Fruit fly (Drosophila melanogaster) whole organism, wandering third instar larva: ENCODE data around the gene CG9107.

Experiments
- Abd-B ChIP-seq: fragments of >200 bp; optimal IDR thresholded peaks from 2 replicates; lab custom pipeline; 2017; ENCODE audit warnings: missing biosample characterization, missing genetic modification characterization
- CG32264 ChIP-seq: fragments of 200-800 bp; sonication (Bioruptor generic); optimal IDR thresholded peaks from 2 replicates; lab custom pipeline; 2016; ENCODE audit warnings: missing biosample characterization, missing genetic modification characterization
- CG9705 ChIP-seq: fragments of 200-800 bp; sonication (Bioruptor generic); optimal IDR thresholded peaks from 2 replicates; lab custom pipeline; 2018; ENCODE audit warnings: missing biosample characterization, mild to moderate bottlenecking, missing genetic modification characterization
- Jra ChIP-seq: sonication (Bioruptor generic); optimal IDR thresholded peaks from 2 replicates; lab custom pipeline; 2016; ENCODE audit warnings: missing biosample characterization, missing genetic modification characterization
- Mio ChIP-seq: sonication (Bioruptor generic); optimal IDR thresholded peaks from 2 replicates; lab custom pipeline; 2016; ENCODE audit warnings: missing biosample characterization, missing genetic modification characterization
- Sp1 ChIP-seq: fragments of 200-800 bp; sonication (Bioruptor generic); optimal IDR thresholded peaks from 3 replicates; lab custom pipeline; 2019; ENCODE audit warnings: missing biosample characterization, mild to moderate bottlenecking, missing genetic modification characterization, moderate library complexity
- br ChIP-seq: fragments of 200-800 bp; sonication (Bioruptor generic); optimal IDR thresholded peaks from 2 replicates; lab custom pipeline; 2016; ENCODE audit warnings: missing biosample characterization, missing genetic modification characterization
- fru ChIP-seq: fragments of 200-800 bp; sonication (Bioruptor generic); optimal IDR thresholded peaks from 3 replicates; lab custom pipeline; 2016; ENCODE audit warnings: missing biosample characterization, mild to moderate bottlenecking, missing genetic modification characterization
- h ChIP-seq: fragments of 200-800 bp; sonication (Bioruptor generic); optimal IDR thresholded peaks from 3 replicates; lab custom pipeline; 2016; ENCODE audit warnings: missing biosample characterization, mild to moderate bottlenecking, missing genetic modification characterization
- jim ChIP-seq: fragments of 175-275, 200-325 bp; sonication (Bioruptor generic); optimal IDR thresholded peaks from 2 replicates; lab custom pipeline; 2016; ENCODE audit warnings: missing biosample characterization, mild to moderate bottlenecking, missing genetic modification characterization
- psq ChIP-seq: fragments of 200-800 bp; sonication (Bioruptor generic); optimal IDR thresholded peaks from 3 replicates; lab custom pipeline; 2017; ENCODE audit warnings: missing biosample characterization, mild to moderate bottlenecking, missing genetic modification characterization, moderate library complexity
- rgr ChIP-seq: fragments of 200-800 bp; sonication (Bioruptor generic); optimal IDR thresholded peaks from 3 replicates; lab custom pipeline; 2016; ENCODE audit warnings: missing biosample characterization, mild to moderate bottlenecking, missing genetic modification characterization
- sage ChIP-seq: fragments of 200-800 bp; sonication (Bioruptor generic); optimal IDR thresholded peaks from 2 replicates; lab custom pipeline; 2016; ENCODE audit warnings: missing biosample characterization, mild to moderate bottlenecking, missing genetic modification characterization

DNA sequence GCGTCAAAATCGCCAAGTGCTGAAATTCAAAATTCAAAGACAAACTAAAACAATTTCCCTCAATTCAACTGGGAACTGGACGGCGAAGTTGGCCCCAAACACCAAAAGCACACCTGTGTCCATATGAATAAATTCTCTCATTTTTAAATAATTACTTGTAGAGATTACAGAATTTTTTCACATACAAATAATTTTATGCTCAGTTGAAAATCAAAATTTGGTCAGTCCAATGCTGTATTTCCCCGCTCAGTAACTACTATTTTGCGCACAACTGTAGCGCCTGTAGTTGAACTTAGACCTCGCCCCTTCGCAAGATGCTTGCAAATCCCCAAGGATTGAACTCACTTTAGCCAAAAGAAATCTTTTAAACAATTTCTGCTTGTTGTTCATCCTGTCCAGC, 4.4 kb upstream of the CG9107 start:
- TF ChIP-seq CG32264 (GFP tag; lab: Kevin White, UChicago): no peak
- no peak for TF ChIP-seq Jra
- TF ChIP-seq Sp1 (GFP tag; lab: Kevin White, UChicago): no peak
- no peak for TF ChIP-seq psq (GFP tag; lab: Kevin White, UChicago)
- TF ChIP-seq h (GFP tag; lab: Kevin White, UChicago): no peak
- no peak for TF ChIP-seq rgr (GFP tag; lab: Kevin White, UChicago)
- no peak for TF ChIP-seq fru (GFP tag; lab: Kevin White, UChicago)
- TF ChIP-seq CG9705: no peak
- no peak for TF ChIP-seq br (GFP tag; lab: Kevin White, UChicago)
- TF ChIP-seq Abd-B (GFP tag; lab: Kevin White, UChicago): no peak
- TF ChIP-seq jim (GFP tag; lab: Kevin White, UChicago): no peak
- TF ChIP-seq Mio (GFP tag; lab: Kevin White, UChicago): no peak
- no peak for TF ChIP-seq sage (GFP tag; lab: Kevin White, UChicago)
